Worm (Caenorhabditis elegans) whole organism, midembryonic: Measurements from ENCODE around the gene ccd-5.

Experiments
- flt-1 ChIP-seq: fragments of 200-800 bp; sonication (Bioruptor generic); IDR thresholded peaks from 2 replicates; pipeline ENCODE4 v1.3.6; 2022; ENCODE audit warnings: missing genetic modification characterization, missing compliant biosample characterization
- tab-1 ChIP-seq: fragments of 200-800 bp; sonication (Bioruptor generic); IDR thresholded peaks from 2 replicates; pipeline ENCODE4 v1.3.6; 2022; ENCODE audit warnings: missing genetic modification characterization, missing compliant biosample characterization

DNA sequence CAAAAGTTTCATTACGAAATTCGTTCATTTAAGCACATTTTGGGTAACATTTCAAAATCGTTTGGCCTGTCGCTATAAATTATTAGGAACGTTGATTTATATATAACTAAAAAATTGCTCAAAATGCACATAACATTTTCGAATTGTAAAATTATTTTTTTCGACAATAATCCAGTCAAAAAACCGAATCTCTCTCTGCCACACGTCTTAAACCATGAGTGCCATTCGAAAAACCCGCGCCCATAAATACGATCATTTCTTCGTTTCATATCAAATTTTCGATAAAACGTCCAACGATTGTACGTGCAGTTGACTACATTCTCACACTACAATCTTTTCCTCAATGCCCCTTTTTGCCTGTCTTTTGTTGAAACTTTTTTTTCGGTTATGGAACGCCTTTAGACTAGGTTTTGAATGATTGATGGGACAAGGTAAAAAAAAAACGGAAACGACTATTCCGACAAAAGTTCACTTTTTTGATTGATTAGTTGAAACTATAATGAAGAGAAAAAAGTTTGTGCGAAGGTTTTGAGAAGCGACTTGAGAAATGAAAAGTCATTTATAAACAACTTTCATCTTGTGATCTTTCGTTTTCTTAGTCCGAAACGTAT is 20.3 kb upstream of the ccd-5 start:
- TF ChIP-seq flt-1 (no peak), tab-1 (no peak)
